Fruit fly (Drosophila melanogaster) whole organism, embryonic: ENCODE data around the gene betaGlu.

Experiments
- ATbp ChIP-seq: fragments of 200-800 bp; sonication (Bioruptor generic); optimal IDR thresholded peaks from 2 replicates; lab custom pipeline; 2017; ENCODE audit warnings: missing biosample characterization, mild to moderate bottlenecking, missing genetic modification characterization, missing genetic modification reagents
- Adf1 ChIP-seq: fragments of 200-800 bp; sonication (Bioruptor generic); IDR thresholded peaks from 2 replicates; pipeline ENCODE4 v1.3.6; 2022; ENCODE audit warnings: missing biosample characterization, missing genetic modification characterization
- Antp ChIP-seq: fragments of 200-800 bp; sonication (Bioruptor generic); optimal IDR thresholded peaks from 3 replicates; lab custom pipeline; 2016; ENCODE audit warnings: missing biosample characterization, missing genetic modification characterization
- Bgb ChIP-seq: fragments of 200-800 bp; sonication (Bioruptor generic); IDR thresholded peaks from 2 replicates; pipeline ENCODE4 v1.3.6; 2022; ENCODE audit warnings: missing biosample characterization, missing genetic modification characterization; ENCODE audit not compliant: partially characterized antibody
- C15 ChIP-seq: fragments of 200-800 bp; sonication (Bioruptor generic); IDR thresholded peaks from 3 replicates; pipeline ENCODE4 v1.3.6; 2022; ENCODE audit warnings: missing biosample characterization, missing genetic modification characterization
- CG13287 ChIP-seq: fragments of 200-800 bp; sonication (Bioruptor generic); IDR thresholded peaks from 2 replicates; pipeline ENCODE4 v1.3.6; 2022; ENCODE audit warnings: missing biosample characterization, missing genetic modification characterization; ENCODE audit not compliant: partially characterized antibody
- CG15514 ChIP-seq: fragments of 200-800 bp; sonication (Bioruptor generic); optimal IDR thresholded peaks from 3 replicates; lab custom pipeline; 2017; ENCODE audit warnings: missing biosample characterization, missing genetic modification characterization, mild to moderate bottlenecking, moderate library complexity, missing genetic modification reagents
- CG17361 ChIP-seq: fragments of 200-800 bp; sonication (Bioruptor generic); IDR thresholded peaks from 3 replicates; pipeline ENCODE4 v1.3.6; 2022; ENCODE audit warnings: missing biosample characterization, missing genetic modification characterization
- CG2116 ChIP-seq: fragments of 200-800 bp; sonication (Bioruptor generic); optimal IDR thresholded peaks from 3 replicates; lab custom pipeline; 2018; ENCODE audit warnings: missing biosample characterization, mild to moderate bottlenecking, missing genetic modification characterization
- CG34376 ChIP-seq: fragments of 200-800 bp; sonication (Bioruptor generic); optimal IDR thresholded peaks from 2 replicates; lab custom pipeline; 2018; ENCODE audit warnings: missing biosample characterization, mild to moderate bottlenecking, missing genetic modification characterization
- CG6791 ChIP-seq: fragments of 200-800 bp; sonication (Bioruptor generic); IDR thresholded peaks from 3 replicates; pipeline ENCODE4 v1.3.6; 2022; ENCODE audit warnings: missing biosample characterization, missing genetic modification characterization; ENCODE audit not compliant: partially characterized antibody
- CG7745 ChIP-seq: fragments of 200-800 bp; sonication (Bioruptor generic); optimal IDR thresholded peaks from 2 replicates; lab custom pipeline; 2018; ENCODE audit warnings: missing biosample characterization, mild to moderate bottlenecking, missing genetic modification characterization, moderate library complexity
- CG8290 ChIP-seq, 3 experiments: fragments of 200-800 bp; sonication (Bioruptor generic); optimal IDR thresholded peaks; 2 replicates each; lab custom pipeline; 2016 to 2019; ENCODE audit warnings: missing biosample characterization in 3 of 3, missing genetic modification characterization in 3 of 3, mild to moderate bottlenecking in 2 of 3, moderate library complexity in 1 of 3
- CG8478 ChIP-seq: fragments of >200 bp; optimal IDR thresholded peaks from 2 replicates; lab custom pipeline; 2018
- CG9797 ChIP-seq: fragments of 200-800 bp; sonication (Bioruptor generic); optimal IDR thresholded peaks from 3 replicates; lab custom pipeline; 2018; ENCODE audit warnings: missing biosample characterization, mild to moderate bottlenecking, missing genetic modification characterization
- Dref ChIP-seq: fragments of 200-800 bp; sonication (Bioruptor generic); IDR thresholded peaks from 2 replicates; pipeline ENCODE4 v1.3.6; 2022; ENCODE audit warnings: missing biosample characterization, missing genetic modification characterization
- E2f1 ChIP-seq: fragments of 200-800 bp; sonication (Bioruptor generic); IDR thresholded peaks from 2 replicates; pipeline ENCODE4 v1.3.6; 2022; ENCODE audit warnings: missing biosample characterization, missing genetic modification characterization
- E2f2 ChIP-seq: fragments of 200-800 bp; sonication (Bioruptor generic); IDR thresholded peaks from 2 replicates; pipeline ENCODE4 v1.3.6; 2022; ENCODE audit warnings: missing biosample characterization, missing genetic modification characterization
- Elba2 ChIP-seq: fragments of 200-800 bp; sonication (Bioruptor generic); optimal IDR thresholded peaks from 3 replicates; lab custom pipeline; 2016; ENCODE audit warnings: missing biosample characterization, missing genetic modification characterization
- Hey ChIP-seq: fragments of 200-800 bp; sonication (Bioruptor generic); optimal IDR thresholded peaks from 3 replicates; lab custom pipeline; 2018; ENCODE audit warnings: missing biosample characterization, mild to moderate bottlenecking, missing genetic modification characterization
- HmgD ChIP-seq: fragments of 200-800 bp; sonication (Bioruptor generic); optimal IDR thresholded peaks from 3 replicates; lab custom pipeline; 2016; ENCODE audit warnings: missing biosample characterization, missing genetic modification characterization
- Med ChIP-seq: fragments of 200-800 bp; sonication (Bioruptor generic); peaks from one replicate; lab custom pipeline; 2016; ENCODE audit warnings: missing biosample characterization, missing genetic modification characterization, mild to moderate bottlenecking, inconsistent platforms, moderate library complexity
- Opbp ChIP-seq: fragments of 200-800 bp; sonication (Bioruptor generic); IDR thresholded peaks from 3 replicates; pipeline ENCODE4 v1.3.6; 2022; ENCODE audit warnings: missing biosample characterization, missing genetic modification characterization; ENCODE audit not compliant: partially characterized antibody
- Pdp1 ChIP-seq, 2 experiments: fragments of 200-800 bp; sonication (Bioruptor generic); optimal IDR thresholded peaks; 3 replicates each; lab custom pipeline; 2016; ENCODE audit warnings: missing biosample characterization in 2 of 2, missing genetic modification characterization in 2 of 2, mild to moderate bottlenecking in 1 of 2, moderate library complexity in 1 of 2
- Poxn ChIP-seq: fragments of 200-800 bp; sonication (Bioruptor generic); IDR thresholded peaks from 2 replicates; pipeline ENCODE4 v1.3.6; 2022; ENCODE audit warnings: missing biosample characterization, missing genetic modification characterization
- YL-1 ChIP-seq: fragments of 200-800 bp; sonication (Bioruptor generic); optimal IDR thresholded peaks from 3 replicates; lab custom pipeline; 2017; ENCODE audit warnings: missing biosample characterization, mild to moderate bottlenecking, missing genetic modification characterization
- ac ChIP-seq: fragments of 200-800 bp; sonication (Bioruptor generic); optimal IDR thresholded peaks from 3 replicates; lab custom pipeline; 2017; ENCODE audit warnings: missing biosample characterization, mild to moderate bottlenecking, missing genetic modification characterization
- bbx ChIP-seq: fragments of 200-800 bp; sonication (Bioruptor generic); IDR thresholded peaks from 2 replicates; pipeline ENCODE4 v1.3.6; 2022; ENCODE audit warnings: missing biosample characterization, missing genetic modification characterization; ENCODE audit not compliant: partially characterized antibody
- chm ChIP-seq: fragments of 200-800 bp; sonication (Bioruptor generic); IDR thresholded peaks from 2 replicates; pipeline ENCODE4 v1.3.6; 2022; ENCODE audit warnings: missing biosample characterization, missing genetic modification characterization
- ci ChIP-seq: fragments of 200-800 bp; sonication (Bioruptor generic); IDR thresholded peaks from 3 replicates; pipeline ENCODE4 v1.3.6; 2022; ENCODE audit warnings: missing biosample characterization, missing genetic modification characterization
- dm ChIP-seq: fragments of 200-800 bp; sonication (Bioruptor generic); optimal IDR thresholded peaks from 3 replicates; lab custom pipeline; 2016; ENCODE audit warnings: missing biosample characterization, missing genetic modification characterization
- dmrt99B ChIP-seq: fragments of 200-800 bp; sonication (Bioruptor generic); optimal IDR thresholded peaks from 2 replicates; lab custom pipeline; 2018; ENCODE audit warnings: missing biosample characterization, mild to moderate bottlenecking, missing genetic modification characterization, moderate library complexity
- ewg ChIP-seq: fragments of 200-800 bp; sonication (Bioruptor generic); optimal IDR thresholded peaks from 3 replicates; lab custom pipeline; 2017; ENCODE audit warnings: mild to moderate bottlenecking, missing biosample characterization, missing genetic modification reagents, missing genetic modification characterization
- her ChIP-seq: fragments of 200-800 bp; sonication (Bioruptor generic); optimal IDR thresholded peaks from 2 replicates; lab custom pipeline; 2016; ENCODE audit warnings: missing biosample characterization, missing genetic modification characterization
- lov ChIP-seq, 2 experiments: fragments of 200-800 bp in 1 of 2; fragments of >200 bp in 1 of 2; sonication (Bioruptor generic) in 1 of 2; IDR thresholded peaks in 1 of 2; optimal IDR thresholded peaks in 1 of 2; 2 replicates in 1 of 2; 3 replicates in 1 of 2; pipeline versions ENCODE4 v1.3.6 to Lab custom; 2017 to 2022; ENCODE audit warnings: missing biosample characterization in 1 of 2, missing genetic modification characterization in 1 of 2
- mld ChIP-seq: fragments of 200-800 bp; sonication (Bioruptor generic); IDR thresholded peaks from 3 replicates; pipeline ENCODE4 v1.3.6; 2022; ENCODE audit warnings: missing biosample characterization, missing genetic modification characterization; ENCODE audit not compliant: partially characterized antibody
- nerfin-2 ChIP-seq: fragments of 200-800 bp; sonication (Bioruptor generic); IDR thresholded peaks from 2 replicates; pipeline ENCODE4 v1.3.6; 2022; ENCODE audit warnings: missing biosample characterization, missing genetic modification characterization; ENCODE audit not compliant: partially characterized antibody
- phol ChIP-seq: fragments of 200-800 bp; sonication (Bioruptor generic); optimal IDR thresholded peaks from 3 replicates; lab custom pipeline; 2018; ENCODE audit warnings: missing biosample characterization, mild to moderate bottlenecking, missing genetic modification characterization, moderate library complexity
- salm ChIP-seq: fragments of 200-800 bp; sonication (Bioruptor generic); optimal IDR thresholded peaks from 2 replicates; lab custom pipeline; 2018; ENCODE audit warnings: missing biosample characterization, mild to moderate bottlenecking, missing genetic modification characterization
- sqz ChIP-seq: fragments of 200-800 bp; sonication (Bioruptor generic); optimal IDR thresholded peaks from 3 replicates; lab custom pipeline; 2018; ENCODE audit warnings: missing biosample characterization, mild to moderate bottlenecking, missing genetic modification characterization
- stwl ChIP-seq: fragments of 200-800 bp; sonication (Bioruptor generic); optimal IDR thresholded peaks from 3 replicates; lab custom pipeline; 2018; ENCODE audit warnings: missing biosample characterization, mild to moderate bottlenecking, missing genetic modification characterization, moderate library complexity
- tap ChIP-seq: fragments of 200-800 bp; optimal IDR thresholded peaks from 3 replicates; lab custom pipeline; 2019; ENCODE audit warnings: missing biosample characterization, mild to moderate bottlenecking, missing genetic modification characterization, moderate library complexity
- trem ChIP-seq: fragments of 200-800 bp; optimal IDR thresholded peaks from 3 replicates; lab custom pipeline; 2019; ENCODE audit warnings: missing biosample characterization, mild to moderate bottlenecking, missing genetic modification characterization, moderate library complexity
- ttk ChIP-seq: fragments of 200-800 bp; sonication (Bioruptor generic); IDR thresholded peaks from 2 replicates; pipeline ENCODE4 v2.1.2; 2022; ENCODE audit warnings: missing biosample characterization, missing genetic modification characterization

The betaGlu gene

dm6 chr3R:31794457-31794856 is 22.8 kb upstream of the betaGlu start (continued):
- TF ChIP-seq chm (GFP tag; lab: Robert Waterston, UW) = no peak; the same call in 1 of the 2 replicates
- peak; percentile 45; the same call in 1 of the 2 replicates for TF ChIP-seq Dref (GFP tag; lab: Robert Waterston, UW)
- peak; percentile 41 for TF ChIP-seq YL-1 (GFP tag; lab: Kevin White, UChicago)
- TF ChIP-seq HmgD (GFP tag; lab: Kevin White, UChicago) = peak; percentile 4
- no peak for TF ChIP-seq Antp (GFP tag; lab: Kevin White, UChicago)
- TF ChIP-seq ttk (GFP tag; lab: Robert Waterston, UW) = no peak
- no peak for TF ChIP-seq CG8290 (GFP tag; optimal IDR thresholded peaks at IDR 0.05; lab: Kevin White, UChicago)
- TF ChIP-seq CG8290 (tag; optimal IDR thresholded peaks at IDR 0.05; lab: Kevin White, UChicago) = no peak
- peak; percentile 51 for TF ChIP-seq trem
- TF ChIP-seq stwl = peak; percentile 35
- TF ChIP-seq ac (GFP tag; lab: Kevin White, UChicago) = peak; percentile 81
- peak; percentile 9 for TF ChIP-seq phol (tag; lab: Kevin White, UChicago)
- peak; percentile 23 for TF ChIP-seq CG34376
- TF ChIP-seq bbx (GFP tag; lab: Robert Waterston, UW) = peak; percentile 37
- peak; percentile 89 for TF ChIP-seq dm (GFP tag; lab: Kevin White, UChicago)
- no peak for TF ChIP-seq CG17361
- peak; percentile 96 for TF ChIP-seq sqz (GFP tag; lab: Kevin White, UChicago)
- 0 out of 3 replicates have a peak, but pooled peaks have one; percentile 13 for TF ChIP-seq Opbp (GFP tag; lab: Robert Waterston, UW)
- peak; percentile 48; the same call in 1 of the 3 replicates for TF ChIP-seq mld (GFP tag; lab: Robert Waterston, UW)
- peak; percentile 7 for TF ChIP-seq her
- no peak for TF ChIP-seq dmrt99B (tag; lab: Kevin White, UChicago)
- peak; percentile 26; the same call in 1 of the 2 replicates for TF ChIP-seq Bgb (GFP tag; lab: Robert Waterston, UW)
- TF ChIP-seq Pdp1 (GFP tag; optimal IDR thresholded peaks at IDR 0.05; lab: Kevin White, UChicago) = no peak
- peak; percentile 39 for TF ChIP-seq CG2116 (GFP tag; lab: Kevin White, UChicago)
- TF ChIP-seq Elba2 (GFP tag; lab: Kevin White, UChicago) = no peak
- TF ChIP-seq C15 (GFP tag; lab: Robert Waterston, UW) = no peak
- peak; percentile 97 for TF ChIP-seq E2f2 (GFP tag; lab: Robert Waterston, UW)
- peak; percentile 87 for TF ChIP-seq E2f1
- peak; percentile 4; the same call in 1 of the 2 replicates for TF ChIP-seq CG13287 (GFP tag; lab: Robert Waterston, UW)
- no peak for TF ChIP-seq CG7745 (tag; lab: Kevin White, UChicago)
- peak; percentile 81 for TF ChIP-seq CG15514 (GFP tag; lab: Kevin White, UChicago)
- TF ChIP-seq Hey (tag; lab: Kevin White, UChicago) = no peak
- TF ChIP-seq Poxn (GFP tag; lab: Robert Waterston, UW) = no peak
- peak; percentile 28 for TF ChIP-seq CG9797 (GFP tag; lab: Kevin White, UChicago)
- TF ChIP-seq salm (tag; lab: Kevin White, UChicago) = no peak
- TF ChIP-seq ATbp (GFP tag; lab: Kevin White, UChicago) = no peak
- TF ChIP-seq CG8478 = peak; percentile 76
- no peak for TF ChIP-seq lov (optimal IDR thresholded peaks at IDR 0.05; lab: Kevin White, UChicago)
- TF ChIP-seq lov (GFP tag; IDR thresholded peaks at IDR 0.05; lab: Robert Waterston, UW) = 0 out of 3 replicates have a peak, but pooled peaks have one; percentile 13
- peak; percentile 89 for TF ChIP-seq Med (GFP tag; lab: Kevin White, UChicago)
- TF ChIP-seq CG6791 (GFP tag; lab: Robert Waterston, UW) = 0 out of 3 replicates have a peak, but pooled peaks have one; percentile 40
- TF ChIP-seq nerfin-2 = no peak
- peak; percentile 56; the same call in 1 of the 3 replicates for TF ChIP-seq ci
- TF ChIP-seq ewg (GFP tag; lab: Kevin White, UChicago) = peak; percentile 24
- no peak for TF ChIP-seq tap
- TF ChIP-seq Adf1 (GFP tag; lab: Robert Waterston, UW) = peak; percentile 45
- TF ChIP-seq, all 482 proteins: peak for 68
